Worm (Caenorhabditis elegans) whole organism, late embryonic: ENCODE data around the gene F41G4.8.

Experiments
- C08G9.2 ChIP-seq: sonication (generic microtip); optimal IDR thresholded peaks from 2 replicates; lab custom pipeline; 2016; ENCODE audit warnings: mild to moderate bottlenecking, missing genetic modification characterization, moderate library complexity, missing compliant biosample characterization
- C38D4.7 ChIP-seq: fragments of 200-800 bp; sonication (Bioruptor generic); optimal IDR thresholded peaks from 2 replicates; lab custom pipeline; 2018; ENCODE audit warnings: mild to moderate bottlenecking, missing genetic modification characterization, moderate library complexity, missing compliant biosample characterization
- F13H6.1 ChIP-seq: sonication (generic microtip); optimal IDR thresholded peaks from 2 replicates; lab custom pipeline; 2016; ENCODE audit warnings: missing genetic modification characterization, missing compliant biosample characterization
- K09A11.1 ChIP-seq: sonication (generic microtip); optimal IDR thresholded peaks from 2 replicates; lab custom pipeline; 2017; ENCODE audit warnings: antibody characterized with exemption, mild to moderate bottlenecking, missing genetic modification characterization, missing compliant biosample characterization; ENCODE audit not compliant: insufficient read depth
- Y22D7AL.16 ChIP-seq: sonication (generic microtip); optimal IDR thresholded peaks from 2 replicates; lab custom pipeline; 2016; ENCODE audit warnings: missing genetic modification characterization, missing compliant biosample characterization
- ceh-14 ChIP-seq: sonication (generic microtip); optimal IDR thresholded peaks from 2 replicates; lab custom pipeline; 2016; ENCODE audit warnings: missing genotype, missing genetic modification characterization, missing compliant biosample characterization
- ceh-18 ChIP-seq: sonication (generic microtip); optimal IDR thresholded peaks from 2 replicates; lab custom pipeline; 2016; ENCODE audit warnings: missing genetic modification characterization, missing compliant biosample characterization
- ceh-19 ChIP-seq: fragments of 200-800 bp; sonication (Bioruptor generic); optimal IDR thresholded peaks from 2 replicates; lab custom pipeline; 2018; ENCODE audit warnings: mild to moderate bottlenecking, missing genetic modification characterization, missing compliant biosample characterization
- ceh-2 ChIP-seq: sonication (generic microtip); optimal IDR thresholded peaks from 2 replicates; lab custom pipeline; 2016; ENCODE audit warnings: missing genotype, missing genetic modification characterization, missing compliant biosample characterization
- ceh-22 ChIP-seq: sonication (generic microtip); optimal IDR thresholded peaks from 2 replicates; lab custom pipeline; 2017; ENCODE audit warnings: missing biosample characterization, missing genetic modification characterization
- ceh-24 ChIP-seq: sonication (generic microtip); optimal IDR thresholded peaks from 2 replicates; lab custom pipeline; 2016; ENCODE audit warnings: mild to moderate bottlenecking, missing genetic modification characterization, missing compliant biosample characterization
- ceh-34 ChIP-seq: sonication (generic microtip); optimal IDR thresholded peaks from 2 replicates; lab custom pipeline; 2016; ENCODE audit warnings: mild to moderate bottlenecking, missing genetic modification characterization, missing compliant biosample characterization
- ceh-45 ChIP-seq: fragments of 200-800 bp; sonication (Bioruptor generic); IDR thresholded peaks from 2 replicates; pipeline ENCODE4 v1.3.6; 2022; ENCODE audit warnings: missing genetic modification reagents, missing genetic modification characterization, missing compliant biosample characterization
- ceh-48 ChIP-seq: sonication (generic microtip); optimal IDR thresholded peaks from 2 replicates; lab custom pipeline; 2016; ENCODE audit warnings: missing genetic modification characterization, inconsistent platforms, missing compliant biosample characterization
- ceh-6 ChIP-seq: fragments of 200-800 bp; sonication (Bioruptor generic); optimal IDR thresholded peaks from 2 replicates; lab custom pipeline; 2018; ENCODE audit warnings: mild to moderate bottlenecking, missing genetic modification characterization, missing compliant biosample characterization
- dmd-4 ChIP-seq: sonication (generic microtip); optimal IDR thresholded peaks from 2 replicates; lab custom pipeline; 2016; ENCODE audit warnings: borderline replicate concordance, missing genetic modification characterization, missing compliant biosample characterization
- dve-1 ChIP-seq: sonication (generic microtip); optimal IDR thresholded peaks from 2 replicates; lab custom pipeline; 2017; ENCODE audit warnings: antibody characterized with exemption, mild to moderate bottlenecking, missing genetic modification characterization, missing compliant biosample characterization
- elt-2 ChIP-seq: sonication (generic microtip); optimal IDR thresholded peaks from 2 replicates; lab custom pipeline; 2016; ENCODE audit warnings: missing genetic modification reagents, missing genetic modification characterization, missing compliant biosample characterization
- elt-4 ChIP-seq: sonication (generic microtip); optimal IDR thresholded peaks from 2 replicates; lab custom pipeline; 2016; ENCODE audit warnings: missing genetic modification characterization, missing compliant biosample characterization
- ets-4 ChIP-seq: sonication (generic microtip); optimal IDR thresholded peaks from 2 replicates; lab custom pipeline; 2016; ENCODE audit warnings: missing genetic modification characterization, missing compliant biosample characterization
- fax-1 ChIP-seq: sonication (generic microtip); optimal IDR thresholded peaks from 2 replicates; lab custom pipeline; 2016; ENCODE audit warnings: missing genotype, missing genetic modification characterization, missing compliant biosample characterization
- hlh-15 ChIP-seq: sonication (generic microtip); optimal IDR thresholded peaks from 2 replicates; lab custom pipeline; 2016; ENCODE audit warnings: missing genetic modification characterization, missing compliant biosample characterization
- hlh-30 ChIP-seq: sonication (generic microtip); optimal IDR thresholded peaks from 2 replicates; lab custom pipeline; 2017; ENCODE audit warnings: antibody characterized with exemption, missing genetic modification characterization, missing compliant biosample characterization; ENCODE audit not compliant: insufficient read depth
- lin-11 ChIP-seq: fragments of 200-800 bp; sonication (Bioruptor generic); optimal IDR thresholded peaks from 2 replicates; lab custom pipeline; 2018; ENCODE audit warnings: mild to moderate bottlenecking, missing genetic modification characterization, missing compliant biosample characterization
- mec-3 ChIP-seq: sonication (generic microtip); optimal IDR thresholded peaks from 2 replicates; lab custom pipeline; 2016; ENCODE audit warnings: borderline replicate concordance, missing genetic modification characterization, missing compliant biosample characterization
- nhr-232 ChIP-seq: sonication (generic microtip); optimal IDR thresholded peaks from 2 replicates; lab custom pipeline; 2016; ENCODE audit warnings: missing genetic modification characterization, missing compliant biosample characterization
- odd-2 ChIP-seq: sonication (generic microtip); optimal IDR thresholded peaks from 2 replicates; lab custom pipeline; 2017; ENCODE audit warnings: antibody characterized with exemption, mild to moderate bottlenecking, missing genetic modification characterization, missing compliant biosample characterization
- pat-9 ChIP-seq: fragments of 200-800 bp; sonication (Bioruptor generic); optimal IDR thresholded peaks from 2 replicates; lab custom pipeline; 2018; ENCODE audit warnings: mild to moderate bottlenecking, missing genetic modification characterization, moderate library complexity, missing compliant biosample characterization
- pax-1 ChIP-seq: fragments of 150-350 bp; optimal IDR thresholded peaks from 2 replicates; lab custom pipeline; 2014; ENCODE audit warnings: missing biosample characterization, missing genetic modification characterization
- pqm-1 ChIP-seq: sonication (generic microtip); optimal IDR thresholded peaks from 2 replicates; lab custom pipeline; 2016; ENCODE audit warnings: missing genetic modification characterization, missing compliant biosample characterization
- pros-1 ChIP-seq: fragments of 150-350 bp; optimal IDR thresholded peaks from 2 replicates; lab custom pipeline; 2014; ENCODE audit warnings: missing biosample characterization, missing genetic modification reagents, missing genetic modification characterization
- ref-2 ChIP-seq: sonication (generic microtip); optimal IDR thresholded peaks from 2 replicates; lab custom pipeline; 2016; ENCODE audit warnings: missing genetic modification characterization, missing compliant biosample characterization
- rnt-1 ChIP-seq: sonication (generic microtip); optimal IDR thresholded peaks from 2 replicates; lab custom pipeline; 2016; ENCODE audit warnings: missing genetic modification characterization, missing compliant biosample characterization
- sdc-2 ChIP-seq: sonication (generic microtip); optimal IDR thresholded peaks from 2 replicates; lab custom pipeline; 2016; ENCODE audit warnings: missing genotype, missing genetic modification characterization, missing compliant biosample characterization
- sox-4 ChIP-seq: sonication (generic microtip); optimal IDR thresholded peaks from 2 replicates; lab custom pipeline; 2017; ENCODE audit warnings: mild to moderate bottlenecking, missing genetic modification characterization, inconsistent platforms, missing compliant biosample characterization
- tbx-7 ChIP-seq: sonication (generic microtip); optimal IDR thresholded peaks from 2 replicates; lab custom pipeline; 2016; ENCODE audit warnings: missing genotype, missing genetic modification characterization, missing compliant biosample characterization
- ttx-3 ChIP-seq: sonication (generic microtip); optimal IDR thresholded peaks from 2 replicates; lab custom pipeline; 2016; ENCODE audit warnings: missing genetic modification reagents, missing genetic modification characterization, missing compliant biosample characterization
- unc-55 ChIP-seq: sonication (generic microtip); optimal IDR thresholded peaks from 2 replicates; lab custom pipeline; 2017; ENCODE audit warnings: missing biosample characterization, missing genetic modification reagents, missing genetic modification characterization
- unc-86 ChIP-seq: sonication (generic microtip); optimal IDR thresholded peaks from 2 replicates; lab custom pipeline; 2016; ENCODE audit warnings: missing genetic modification characterization, missing compliant biosample characterization
- zip-5 ChIP-seq: sonication (generic microtip); optimal IDR thresholded peaks from 2 replicates; lab custom pipeline; 2016; ENCODE audit warnings: missing genetic modification characterization, missing compliant biosample characterization
- ztf-16 ChIP-seq: sonication (generic microtip); optimal IDR thresholded peaks from 2 replicates; lab custom pipeline; 2017; ENCODE audit warnings: missing genetic modification characterization, missing compliant biosample characterization

The F41G4.8 gene

DNA sequence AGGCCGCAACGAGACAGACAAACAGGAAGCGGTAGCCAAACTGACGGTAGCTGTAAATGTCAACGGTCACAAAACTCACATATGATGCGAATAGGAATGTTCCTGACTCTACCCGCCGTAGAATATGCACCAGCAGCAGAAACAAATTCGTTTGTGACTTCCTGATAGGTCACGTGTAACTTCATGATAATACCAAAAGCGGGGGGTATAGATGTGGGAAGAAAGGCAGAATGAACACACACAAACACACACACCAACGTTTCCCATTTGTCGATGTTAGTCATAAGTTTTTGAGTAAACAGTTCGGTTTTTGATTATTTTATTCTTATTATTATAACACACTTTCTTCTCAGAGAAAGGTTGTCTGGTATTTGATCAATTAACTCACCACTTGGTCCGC lies 31.7 kb downstream of the F41G4.8 start:
- TF ChIP-seq ets-4 (tag; lab: Kevin White, UChicago) (no peak), zip-5 (tag; lab: Kevin White, UChicago) (no peak), sdc-2 (no peak), unc-55 (GFP tag; lab: Kevin White, UChicago) (no peak), elt-4 (no peak), pros-1 (tag; lab: Kevin White, UChicago) (no peak), ceh-6 (GFP tag; lab: Kevin White, UChicago) (no peak), dve-1 (tag; lab: Kevin White, UChicago) (no peak)

ce11 chrX:16811974-16812373 lies 32.9 kb downstream of the F41G4.8 start:
- TF ChIP-seq odd-2 (tag; lab: Kevin White, UChicago), result no peak
- peak; percentile 39 for TF ChIP-seq unc-55 (GFP tag; lab: Kevin White, UChicago)
- TF ChIP-seq ceh-18, result peak; percentile 37
- TF ChIP-seq C08G9.2, result peak; percentile 34

DNA sequence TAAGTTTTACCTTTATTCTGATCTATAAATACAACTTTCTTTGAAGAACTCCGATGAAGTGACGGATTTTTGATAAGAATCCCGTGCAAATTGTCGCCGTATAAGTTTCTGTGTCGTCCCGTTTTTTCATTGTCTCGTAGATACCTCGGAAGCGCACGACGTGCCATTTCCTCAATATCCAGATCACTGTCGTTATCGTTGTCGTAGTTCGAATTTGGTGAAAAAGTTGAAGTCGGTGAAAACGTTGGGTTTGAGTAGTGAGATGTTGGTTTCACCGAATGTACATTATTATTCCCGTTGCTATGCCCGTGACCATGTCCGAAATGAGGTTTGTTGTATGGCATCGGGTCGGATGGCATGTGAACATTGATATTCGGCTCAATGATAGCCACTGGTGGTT lies 35.1 kb downstream of the F41G4.8 start:
- TF ChIP-seq ceh-34 (tag; lab: Kevin White, UChicago) (no peak), unc-86 (tag; lab: Kevin White, UChicago) (no peak), C38D4.7 (GFP tag; lab: Kevin White, UChicago) (no peak), tbx-7 (tag; lab: Kevin White, UChicago) (no peak), pax-1 (tag; lab: Kevin White, UChicago) (no peak), lin-11 (no peak), fax-1 (no peak), dmd-4 (tag; lab: Kevin White, UChicago) (no peak), C08G9.2 (no peak), zip-5 (tag; lab: Kevin White, UChicago) (no peak)

DNA sequence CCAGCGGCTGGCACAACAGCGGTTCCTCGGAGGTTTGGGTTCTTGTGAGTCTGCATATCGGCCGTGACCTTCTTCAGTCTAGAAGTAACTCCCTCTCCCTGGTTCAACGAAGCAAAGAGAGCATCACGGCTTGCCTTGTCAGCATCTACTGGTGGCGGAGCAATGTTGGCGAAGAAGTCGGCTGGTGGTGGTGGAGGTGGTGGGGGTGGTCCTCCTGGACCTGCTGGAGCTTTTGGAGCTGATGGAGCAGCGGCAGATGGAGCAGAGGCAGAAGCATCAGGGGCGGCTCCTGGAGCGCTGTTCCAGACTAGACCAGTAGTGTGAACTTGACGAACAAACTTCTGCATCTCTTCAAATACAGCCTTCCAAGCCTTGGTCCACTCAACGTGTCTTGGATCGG lies 36.3 kb downstream of the F41G4.8 start:
- TF ChIP-seq lin-11 (no peak), ztf-16 (tag; lab: Kevin White, UChicago) (no peak), dmd-4 (tag; lab: Kevin White, UChicago) (no peak), ttx-3 (no peak), ceh-2 (tag; lab: Kevin White, UChicago) (no peak), ceh-48 (tag; lab: Kevin White, UChicago) (no peak), pqm-1 (tag; lab: Kevin White, UChicago) (no peak), pat-9 (tag; lab: Kevin White, UChicago) (no peak), nhr-232 (tag; lab: Kevin White, UChicago) (no peak), mec-3 (tag; lab: Kevin White, UChicago) (no peak), F13H6.1 (tag; lab: Kevin White, UChicago) (no peak), ceh-14 (tag; lab: Kevin White, UChicago) (no peak), hlh-15 (no peak), ceh-24 (tag; lab: Kevin White, UChicago) (no peak), ceh-22 (no peak), rnt-1 (tag; lab: Kevin White, UChicago) (no peak)

DNA sequence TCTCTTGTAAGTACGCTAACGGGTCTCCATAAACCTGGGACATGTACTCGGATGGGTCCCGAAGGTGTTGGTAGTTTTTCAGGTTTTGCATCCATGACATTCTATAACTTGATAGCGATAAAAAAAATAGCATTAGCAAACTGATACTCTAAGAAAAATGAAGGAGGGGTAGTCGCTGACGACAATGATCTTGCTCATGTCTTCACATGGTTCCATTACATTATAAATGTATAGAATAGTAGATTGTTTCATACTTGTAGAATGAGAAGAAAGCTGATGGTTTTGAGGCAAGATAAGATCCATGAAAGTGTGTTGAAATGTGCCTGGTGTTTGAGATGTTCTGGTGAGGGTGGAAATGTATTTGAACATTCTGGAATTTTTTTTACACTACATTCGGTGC lies 37.8 kb downstream of the F41G4.8 start, which contains the start of gene mec-4:
Gene mec-4, minus strand, starts transcription at position 101 of the 400 bp plus-strand sequence.
- TF ChIP-seq K09A11.1 (tag; lab: Kevin White, UChicago), result no peak
- TF ChIP-seq ref-2 (tag; lab: Kevin White, UChicago), result no peak
- TF ChIP-seq hlh-30 (tag; lab: Kevin White, UChicago), result no peak
- TF ChIP-seq tbx-7 (tag; lab: Kevin White, UChicago), result no peak
- TF ChIP-seq dmd-4 (tag; lab: Kevin White, UChicago), result no peak
- TF ChIP-seq Y22D7AL.16 (tag; lab: Kevin White, UChicago), result no peak
- TF ChIP-seq sox-4 (tag; lab: Kevin White, UChicago), result no peak
- no peak for TF ChIP-seq ceh-2 (tag; lab: Kevin White, UChicago)
- TF ChIP-seq ceh-45 (GFP tag; lab: Robert Waterston, UW), result no peak
- TF ChIP-seq ceh-19 (GFP tag; lab: Kevin White, UChicago), result no peak
- TF ChIP-seq mec-3 (tag; lab: Kevin White, UChicago), result no peak
- TF ChIP-seq ceh-22, result no peak
- no peak for TF ChIP-seq elt-2 (tag; lab: Kevin White, UChicago)
- TF ChIP-seq pat-9 (tag; lab: Kevin White, UChicago), result no peak
- TF ChIP-seq odd-2 (tag; lab: Kevin White, UChicago), result no peak
